Worm (Caenorhabditis elegans) whole organism, L4/young adult: ENCODE data around the gene ulp-3.

ENCODE experiments used
- W03F9.2 ChIP-seq: fragments of 150-350 bp; optimal IDR thresholded peaks from 2 replicates; lab custom pipeline; 2014; ENCODE audit warnings: missing biosample characterization, missing genetic modification characterization
- dao-5 ChIP-seq: sonication (generic microtip); optimal IDR thresholded peaks from 2 replicates; lab custom pipeline; 2016; ENCODE audit warnings: missing genotype, missing genetic modification characterization, moderate library complexity, missing compliant biosample characterization
- him-1 ChIP-seq: sonication (generic microtip); optimal IDR thresholded peaks from 2 replicates; lab custom pipeline; 2016; ENCODE audit warnings: missing genotype, missing genetic modification reagents, missing genetic modification characterization, missing compliant biosample characterization

- TF ChIP-seq dao-5 (no peak), him-1 (tag; lab: Kevin White, UChicago) (no peak), W03F9.2 (tag; lab: Kevin White, UChicago) (no peak)
Observed at ce11 chrIV:1923722-1924121, 39.7 kb upstream of the ulp-3 start, which contains the start of gene denn-4.
